Worm (Caenorhabditis elegans) whole organism, late embryonic: ENCODE measurements around the gene ztf-28.
"Not testable (repeated sequence)": the region's sequence is repeated elsewhere in the genome, so short reads cannot be mapped to it uniquely, and the experiment has no call there.

Experiments used
- C38D4.7 ChIP-seq: fragments of 200-800 bp; sonication (Bioruptor generic); optimal IDR thresholded peaks from 2 replicates; lab custom pipeline; 2018; ENCODE audit warnings: mild to moderate bottlenecking, missing genetic modification characterization, moderate library complexity, missing compliant biosample characterization
- F13H6.1 ChIP-seq: sonication (generic microtip); optimal IDR thresholded peaks from 2 replicates; lab custom pipeline; 2016; ENCODE audit warnings: missing genetic modification characterization, missing compliant biosample characterization
- K02D7.2 ChIP-seq: sonication (generic microtip); optimal IDR thresholded peaks from 2 replicates; lab custom pipeline; 2017; ENCODE audit warnings: mild to moderate bottlenecking, missing genetic modification characterization, missing compliant biosample characterization
- K09A11.1 ChIP-seq: sonication (generic microtip); optimal IDR thresholded peaks from 2 replicates; lab custom pipeline; 2017; ENCODE audit warnings: antibody characterized with exemption, mild to moderate bottlenecking, missing genetic modification characterization, missing compliant biosample characterization; ENCODE audit not compliant: insufficient read depth
- ama-1 ChIP-seq: fragments of 150-350 bp; optimal IDR thresholded peaks from 2 replicates; lab custom pipeline; 2014
- ceh-19 ChIP-seq: fragments of 200-800 bp; sonication (Bioruptor generic); optimal IDR thresholded peaks from 2 replicates; lab custom pipeline; 2018; ENCODE audit warnings: mild to moderate bottlenecking, missing genetic modification characterization, missing compliant biosample characterization
- ceh-24 ChIP-seq: sonication (generic microtip); optimal IDR thresholded peaks from 2 replicates; lab custom pipeline; 2016; ENCODE audit warnings: mild to moderate bottlenecking, missing genetic modification characterization, missing compliant biosample characterization
- ceh-30 ChIP-seq: fragments of 150-350 bp; optimal IDR thresholded peaks from 2 replicates; lab custom pipeline; 2014; ENCODE audit warnings: missing biosample characterization, missing genetic modification characterization
- ceh-31 ChIP-seq: sonication (generic microtip); optimal IDR thresholded peaks from 2 replicates; lab custom pipeline; 2016; ENCODE audit warnings: missing genetic modification characterization, missing compliant biosample characterization
- ceh-9 ChIP-seq: sonication (generic microtip); optimal IDR thresholded peaks from 2 replicates; lab custom pipeline; 2016; ENCODE audit warnings: mild to moderate bottlenecking, missing genetic modification characterization, inconsistent platforms, missing compliant biosample characterization
- dmd-4 ChIP-seq: sonication (generic microtip); optimal IDR thresholded peaks from 2 replicates; lab custom pipeline; 2016; ENCODE audit warnings: borderline replicate concordance, missing genetic modification characterization, missing compliant biosample characterization
- dve-1 ChIP-seq: sonication (generic microtip); optimal IDR thresholded peaks from 2 replicates; lab custom pipeline; 2017; ENCODE audit warnings: antibody characterized with exemption, mild to moderate bottlenecking, missing genetic modification characterization, missing compliant biosample characterization
- elt-2 ChIP-seq: sonication (generic microtip); optimal IDR thresholded peaks from 2 replicates; lab custom pipeline; 2016; ENCODE audit warnings: missing genetic modification reagents, missing genetic modification characterization, missing compliant biosample characterization
- elt-4 ChIP-seq: sonication (generic microtip); optimal IDR thresholded peaks from 2 replicates; lab custom pipeline; 2016; ENCODE audit warnings: missing genetic modification characterization, missing compliant biosample characterization
- eyg-1 ChIP-seq: sonication (generic microtip); optimal IDR thresholded peaks from 2 replicates; lab custom pipeline; 2016; ENCODE audit warnings: missing genotype, missing genetic modification characterization, missing compliant biosample characterization
- fax-1 ChIP-seq: sonication (generic microtip); optimal IDR thresholded peaks from 2 replicates; lab custom pipeline; 2016; ENCODE audit warnings: missing genotype, missing genetic modification characterization, missing compliant biosample characterization
- fkh-10 ChIP-seq: fragments of 150-350 bp; optimal IDR thresholded peaks from 2 replicates; lab custom pipeline; 2014; ENCODE audit warnings: missing biosample characterization, missing genetic modification reagents, missing genetic modification characterization
- fkh-6 ChIP-seq: sonication (generic microtip); optimal IDR thresholded peaks from 2 replicates; lab custom pipeline; 2016; ENCODE audit warnings: missing genetic modification characterization, missing compliant biosample characterization
- gmeb-2 ChIP-seq: sonication (generic microtip); optimal IDR thresholded peaks from 2 replicates; lab custom pipeline; 2016; ENCODE audit warnings: missing genetic modification characterization, inconsistent platforms, missing compliant biosample characterization
- hlh-6 ChIP-seq: sonication (generic microtip); optimal IDR thresholded peaks from 2 replicates; lab custom pipeline; 2016; ENCODE audit warnings: missing genotype, missing genetic modification characterization, missing compliant biosample characterization
- lin-11 ChIP-seq: fragments of 200-800 bp; sonication (Bioruptor generic); optimal IDR thresholded peaks from 2 replicates; lab custom pipeline; 2018; ENCODE audit warnings: mild to moderate bottlenecking, missing genetic modification characterization, missing compliant biosample characterization
- madf-2 ChIP-seq: sonication (generic microtip); optimal IDR thresholded peaks from 2 replicates; lab custom pipeline; 2017; ENCODE audit warnings: missing genetic modification characterization, missing compliant biosample characterization
- mec-3 ChIP-seq: sonication (generic microtip); optimal IDR thresholded peaks from 2 replicates; lab custom pipeline; 2016; ENCODE audit warnings: borderline replicate concordance, missing genetic modification characterization, missing compliant biosample characterization
- nfya-1 ChIP-seq: sonication (generic microtip); optimal IDR thresholded peaks from 2 replicates; lab custom pipeline; 2017; ENCODE audit warnings: missing genetic modification characterization, mild to moderate bottlenecking, missing compliant biosample characterization, antibody characterized with exemption, moderate library complexity
- pat-9 ChIP-seq: fragments of 200-800 bp; sonication (Bioruptor generic); optimal IDR thresholded peaks from 2 replicates; lab custom pipeline; 2018; ENCODE audit warnings: mild to moderate bottlenecking, missing genetic modification characterization, moderate library complexity, missing compliant biosample characterization
- pqm-1 ChIP-seq: sonication (generic microtip); optimal IDR thresholded peaks from 2 replicates; lab custom pipeline; 2016; ENCODE audit warnings: missing genetic modification characterization, missing compliant biosample characterization
- pros-1 ChIP-seq: fragments of 150-350 bp; optimal IDR thresholded peaks from 2 replicates; lab custom pipeline; 2014; ENCODE audit warnings: missing biosample characterization, missing genetic modification reagents, missing genetic modification characterization
- ref-2 ChIP-seq: sonication (generic microtip); optimal IDR thresholded peaks from 2 replicates; lab custom pipeline; 2016; ENCODE audit warnings: missing genetic modification characterization, missing compliant biosample characterization
- sox-2 ChIP-seq: fragments of 200-800 bp; sonication (Bioruptor generic); IDR thresholded peaks from 2 replicates; pipeline ENCODE4 v1.3.6; 2022; ENCODE audit warnings: missing genetic modification reagents, missing genetic modification characterization, missing compliant biosample characterization
- sox-4 ChIP-seq: sonication (generic microtip); optimal IDR thresholded peaks from 2 replicates; lab custom pipeline; 2017; ENCODE audit warnings: mild to moderate bottlenecking, missing genetic modification characterization, inconsistent platforms, missing compliant biosample characterization
- unc-3 ChIP-seq, 2 experiments: fragments of 200-800 bp in 1 of 2; sonication (Bioruptor generic) in 1 of 2; sonication (generic microtip) in 1 of 2; conservative IDR thresholded peaks in 1 of 2; optimal IDR thresholded peaks in 1 of 2; 2 replicates each; pipeline versions ENCODE4 v1.3.6 to Lab custom; 2016 to 2022; ENCODE audit warnings: missing compliant biosample characterization in 2 of 2, missing genetic modification characterization in 2 of 2, missing genetic modification reagents in 1 of 2
- unc-55 ChIP-seq: sonication (generic microtip); optimal IDR thresholded peaks from 2 replicates; lab custom pipeline; 2017; ENCODE audit warnings: missing biosample characterization, missing genetic modification reagents, missing genetic modification characterization
- unc-86 ChIP-seq: sonication (generic microtip); optimal IDR thresholded peaks from 2 replicates; lab custom pipeline; 2016; ENCODE audit warnings: missing genetic modification characterization, missing compliant biosample characterization
- ztf-16 ChIP-seq: sonication (generic microtip); optimal IDR thresholded peaks from 2 replicates; lab custom pipeline; 2017; ENCODE audit warnings: missing genetic modification characterization, missing compliant biosample characterization

The ztf-28 gene

DNA sequence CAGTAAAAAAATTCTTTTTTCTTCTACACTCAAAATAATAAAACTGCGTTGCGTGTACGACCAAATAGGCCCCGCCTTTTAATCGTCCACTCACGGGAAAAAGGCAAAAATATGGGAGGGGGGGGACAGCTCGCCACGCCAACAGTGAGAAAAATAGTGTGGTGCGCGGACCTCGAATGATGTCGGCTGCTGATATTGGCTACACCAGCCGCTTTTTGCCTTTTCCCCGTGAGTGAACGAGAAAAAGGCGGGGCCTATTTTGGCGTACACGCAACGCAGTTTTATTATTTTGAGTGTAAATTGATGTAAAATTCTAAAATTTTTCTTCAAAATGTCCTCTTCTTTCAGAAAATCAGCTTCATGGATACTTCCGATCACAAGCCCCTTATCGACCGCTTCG lies at the start of gene ztf-28:
TSS of gene ztf-28 (plus strand) at position 349 of the 400 bp plus-strand sequence.
- not testable (repeated sequence) for TF ChIP-seq sox-2 (GFP tag; lab: Robert Waterston, UW); C38D4.7 (GFP tag; lab: Kevin White, UChicago); unc-55 (GFP tag; lab: Kevin White, UChicago)

DNA sequence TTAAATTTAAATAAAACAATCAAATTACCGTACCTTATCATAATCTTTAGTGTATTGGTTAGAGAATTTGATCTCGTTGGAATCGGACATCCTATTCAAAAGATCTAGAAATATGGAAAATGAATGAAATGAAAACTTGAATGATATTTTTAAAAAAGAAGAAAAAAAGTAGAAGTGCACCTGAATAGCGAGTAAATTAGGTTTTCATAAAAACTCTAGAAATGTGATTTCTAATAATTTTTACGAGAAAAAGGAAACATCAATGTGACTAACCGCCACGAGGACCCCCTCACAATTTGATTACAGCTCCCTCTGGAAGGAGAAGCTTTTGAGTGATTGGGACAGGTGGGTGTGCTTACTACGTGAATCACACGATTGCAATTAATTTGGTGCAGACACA lies 44.5 kb upstream of the ztf-28 start, which contains the start of gene Y40B10A.5:
TSS of gene Y40B10A.5 (minus strand) at position 101 of the 400 bp plus-strand sequence.
- no peak for TF ChIP-seq ceh-19 (GFP tag; lab: Kevin White, UChicago)
- TF ChIP-seq ceh-9 (tag; lab: Kevin White, UChicago), result no peak
- no peak for TF ChIP-seq pat-9
- no peak for TF ChIP-seq fkh-10 (GFP tag; lab: Kevin White, UChicago)

DNA sequence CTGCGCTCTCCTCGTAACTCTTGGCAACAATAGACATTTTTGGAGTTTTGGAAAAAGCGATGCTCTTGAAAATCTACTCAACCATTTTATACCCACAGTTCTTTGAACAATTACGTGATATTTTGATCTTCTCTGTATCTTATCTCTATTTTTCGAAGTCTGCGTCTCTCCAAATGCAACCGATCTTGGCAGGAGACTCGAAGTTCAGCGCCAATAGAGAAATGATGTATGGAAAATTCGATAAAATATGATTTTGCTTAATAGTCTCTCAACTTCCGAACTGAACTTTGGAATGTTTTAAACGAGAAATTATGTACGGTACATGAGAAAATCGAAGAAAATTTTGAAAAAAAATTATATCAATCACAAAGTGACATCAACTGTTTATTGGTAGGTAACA lies 40.3 kb upstream of the ztf-28 start, which contains the start of gene comt-4:
TSS of gene comt-4 (minus strand) at position 50 of the 400 bp plus-strand sequence.
- TF ChIP-seq ztf-16, result no peak

DNA sequence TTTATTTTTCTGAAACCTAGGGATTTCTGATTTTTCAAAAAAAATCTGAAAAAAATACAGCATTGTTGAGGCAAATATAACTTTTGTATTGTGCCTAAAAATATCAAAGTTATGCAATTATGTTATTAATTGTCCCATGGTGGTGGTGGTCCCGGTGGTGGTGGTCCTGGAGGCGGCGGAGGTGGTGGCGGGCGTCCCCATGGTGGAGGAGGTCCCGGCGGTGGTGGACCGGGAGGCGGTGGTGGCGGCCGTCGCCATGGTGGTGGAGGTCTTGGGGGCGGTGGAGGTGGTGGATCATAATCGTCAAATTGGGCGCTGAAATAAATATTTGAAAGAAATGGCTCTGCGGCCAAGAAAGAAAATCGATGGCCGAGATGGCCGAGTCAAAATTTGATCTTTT lies 39.7 kb upstream of the ztf-28 start:
- TF ChIP-seq dve-1 (tag; lab: Kevin White, UChicago) (no peak), nfya-1 (tag; lab: Kevin White, UChicago) (no peak)

DNA sequence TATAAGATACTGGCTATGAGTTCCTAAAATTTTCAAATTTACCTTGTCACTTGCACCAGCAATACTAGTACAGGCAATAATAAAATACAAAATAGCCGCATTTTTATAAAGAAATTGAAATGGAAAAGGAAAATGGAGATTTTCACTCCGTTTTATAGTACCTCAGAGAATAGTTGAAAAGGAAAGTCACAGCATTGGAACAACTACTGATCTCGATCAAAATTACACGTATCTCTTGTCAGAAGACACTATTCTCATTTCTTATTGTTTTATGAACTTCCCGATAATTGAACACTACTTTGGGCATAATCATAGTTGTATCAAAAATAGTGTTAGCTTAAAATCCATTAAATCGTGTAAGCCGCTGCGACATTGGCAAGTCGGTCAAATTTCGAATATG lies 39.0 kb upstream of the ztf-28 start, which contains the start of gene Y40B10A.11:
TSS of gene Y40B10A.11 (minus strand) at position 101 of the 400 bp plus-strand sequence.
- no peak for TF ChIP-seq fax-1 (tag; lab: Kevin White, UChicago)
- no peak for TF ChIP-seq gmeb-2
- TF ChIP-seq ceh-9 (tag; lab: Kevin White, UChicago), result no peak
- no peak for TF ChIP-seq pqm-1 (tag; lab: Kevin White, UChicago)
- TF ChIP-seq ref-2 (tag; lab: Kevin White, UChicago), result no peak
- no peak for TF ChIP-seq K02D7.2 (tag; lab: Kevin White, UChicago)
- no peak for TF ChIP-seq sox-2 (GFP tag; lab: Robert Waterston, UW)
- no peak for TF ChIP-seq elt-4 (tag; lab: Kevin White, UChicago)
- no peak for TF ChIP-seq lin-11
- TF ChIP-seq sox-4 (tag; lab: Kevin White, UChicago), result no peak
- no peak for TF ChIP-seq ceh-24

DNA sequence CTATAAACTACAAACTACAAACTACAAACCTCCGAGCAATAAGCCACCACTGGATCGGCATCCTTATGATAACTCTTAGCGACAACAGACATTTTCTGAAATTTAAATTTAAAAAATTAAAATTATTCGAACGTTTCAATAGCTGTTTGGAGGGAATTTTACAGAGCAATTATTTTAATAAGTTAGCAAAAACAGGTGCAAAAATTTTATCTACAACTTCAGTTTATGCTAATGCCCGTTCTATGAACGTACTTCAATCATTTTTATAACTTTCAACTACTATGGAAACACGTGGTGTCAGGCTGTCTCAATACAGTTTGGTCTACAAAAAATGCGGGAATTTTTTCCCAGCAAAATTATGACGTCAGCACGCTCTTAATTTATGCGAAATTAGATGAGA lies 37.0 kb upstream of the ztf-28 start, which contains the start of gene comt-5:
TSS of gene comt-5 (minus strand) at position 101 of the 400 bp plus-strand sequence.
- no peak for TF ChIP-seq ceh-31 (tag; lab: Kevin White, UChicago)
- no peak for TF ChIP-seq F13H6.1 (tag; lab: Kevin White, UChicago)
- TF ChIP-seq elt-4 (tag; lab: Kevin White, UChicago), result no peak
- TF ChIP-seq pat-9, result no peak
- TF ChIP-seq ceh-24, result no peak
- TF ChIP-seq elt-2 (tag; lab: Kevin White, UChicago), result no peak
- no peak for TF ChIP-seq ceh-30 (tag; lab: Kevin White, UChicago)
- no peak for TF ChIP-seq dmd-4 (tag; lab: Kevin White, UChicago)
- TF ChIP-seq fkh-10 (GFP tag; lab: Kevin White, UChicago), result no peak
- TF ChIP-seq fkh-6 (tag; lab: Kevin White, UChicago), result no peak
- TF ChIP-seq K09A11.1 (tag; lab: Kevin White, UChicago), result no peak
- TF ChIP-seq mec-3 (tag; lab: Kevin White, UChicago), result no peak
- no peak for TF ChIP-seq eyg-1 (tag; lab: Kevin White, UChicago)

DNA sequence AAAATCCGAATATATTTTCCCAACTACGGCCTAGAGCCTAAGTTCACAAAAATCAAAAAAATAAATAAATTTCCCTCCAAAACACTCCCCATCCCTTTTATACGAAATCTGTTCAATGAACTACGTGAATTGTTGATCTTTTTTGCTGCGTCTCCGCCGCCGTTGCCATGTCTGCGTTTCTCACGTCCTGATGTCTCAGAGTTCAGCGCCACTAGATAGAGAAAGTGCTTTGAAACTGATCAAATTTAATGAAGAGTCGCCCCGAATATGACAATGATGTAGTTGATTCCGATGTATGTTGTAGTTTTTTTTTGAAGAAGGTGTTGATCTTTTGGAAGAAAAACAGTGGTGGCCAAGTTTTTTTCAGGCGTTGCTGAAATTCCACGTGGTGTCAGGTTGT lies 36.2 kb upstream of the ztf-28 start:
- TF ChIP-seq K02D7.2 (tag; lab: Kevin White, UChicago) (no peak), madf-2 (no peak), F13H6.1 (tag; lab: Kevin White, UChicago) (no peak), fkh-6 (tag; lab: Kevin White, UChicago) (no peak), hlh-6 (tag; lab: Kevin White, UChicago) (no peak), unc-3 (GFP tag; conservative IDR thresholded peaks at IDR 0.05; lab: Robert Waterston, UW) (no peak), unc-3 (tag; optimal IDR thresholded peaks at IDR 0.05; lab: Kevin White, UChicago) (no peak), C38D4.7 (GFP tag; lab: Kevin White, UChicago) (no peak), ama-1 (no peak), fax-1 (tag; lab: Kevin White, UChicago) (no peak), pros-1 (tag; lab: Kevin White, UChicago) (no peak), elt-2 (tag; lab: Kevin White, UChicago) (no peak), unc-86 (tag; lab: Kevin White, UChicago) (no peak)
